Fruit fly (Drosophila melanogaster): ENCODE results near the gene CG44000.

dm6 chr2L:5031399-5031798 is 11.7 kb upstream of the CG44000 start:
- TF ChIP-seq EcR (GFP tag; optimal IDR thresholded peaks at IDR 0.05), result no peak
- no peak for TF ChIP-seq CG10348 (GFP tag; IDR thresholded peaks at IDR 0.05)

Data from whole organism, pupa.